Fruit fly (Drosophila melanogaster): ENCODE results near the gene obst-H.
A peak's percentile ranks its signal among the peaks of the same experiment; 100 is the strongest.

The obst-H gene

dm6 chr3L:15532368-15533030 lies 3.5 kb upstream of the obst-H start (continued):
- TF ChIP-seq CG12104 (GFP tag; optimal IDR thresholded peaks at IDR 0.05) (peak; percentile 63), tio (GFP tag; optimal IDR thresholded peaks at IDR 0.05) (peak; percentile 46), ssp (GFP tag; IDR thresholded peaks at IDR 0.05) (no peak), PHDP (tag; optimal IDR thresholded peaks at IDR 0.05) (no peak), CG7556 (GFP tag; optimal IDR thresholded peaks at IDR 0.05) (peak; percentile 54), CG1792 (GFP tag; optimal IDR thresholded peaks at IDR 0.05) (peak; percentile 5), kni (GFP tag; optimal IDR thresholded peaks at IDR 0.05) (peak; percentile 27), CG4360 (GFP tag; IDR thresholded peaks at IDR 0.05) (no peak), CG4404 (GFP tag; IDR thresholded peaks at IDR 0.05) (peak; percentile 24; the same call in 1 of the 2 replicates), ind (GFP tag; optimal IDR thresholded peaks at IDR 0.05) (peak; percentile 52), CG5180 (GFP tag; optimal IDR thresholded peaks at IDR 0.05) (peak; percentile 45), lov (optimal IDR thresholded peaks at IDR 0.05) (no peak), lov (GFP tag; IDR thresholded peaks at IDR 0.05) (0 out of 3 replicates have a peak, but pooled peaks have one; percentile 27), gsb-n (tag; optimal IDR thresholded peaks at IDR 0.05) (peak; percentile 73), Hr51 (GFP tag; optimal IDR thresholded peaks at IDR 0.05) (no peak), CG6175 (GFP tag; IDR thresholded peaks at IDR 0.05) (0 out of 3 replicates have a peak, but pooled peaks have one; percentile 56), CG18599 (GFP tag; optimal IDR thresholded peaks at IDR 0.05) (peak; percentile 53), fd3F (GFP tag; optimal IDR thresholded peaks at IDR 0.05) (no peak), Aef1 (GFP tag; IDR thresholded peaks at IDR 0.05) (0 out of 3 replicates have a peak, but pooled peaks have one; percentile 29), CG18476 (GFP tag; optimal IDR thresholded peaks at IDR 0.05) (peak; percentile 23), nmo (GFP tag; optimal IDR thresholded peaks at IDR 0.05) (peak; percentile 16), tna (GFP tag; IDR thresholded peaks at IDR 0.05; ENCODE audit: partially characterized antibody) (no peak), chinmo (GFP tag; IDR thresholded peaks at IDR 0.05; ENCODE audit: partially characterized antibody) (peak; percentile 86; the same call in 2 of the 4 replicates), CG15696 (tag; optimal IDR thresholded peaks at IDR 0.05) (no peak), Hr78 (GFP tag; optimal IDR thresholded peaks at IDR 0.05) (peak in 1 of 2 experiments; percentile 29), Rx (GFP tag; IDR thresholded peaks at IDR 0.05) (peak; percentile 46), CG2678 (tag; optimal IDR thresholded peaks at IDR 0.05) (peak; percentile 67), CG9817 (tag; optimal IDR thresholded peaks at IDR 0.05) (peak; percentile 20), sens (GFP tag) (peak; percentile 84), Bgb (GFP tag; IDR thresholded peaks at IDR 0.05; ENCODE audit: partially characterized antibody) (peak; percentile 32; the same call in 1 of the 2 replicates), CG9932 (GFP tag; IDR thresholded peaks at IDR 0.05) (peak; percentile 55), CG7786 (GFP tag; optimal IDR thresholded peaks at IDR 0.05) (peak; percentile 15), CG4820 (GFP tag; optimal IDR thresholded peaks at IDR 0.05) (peak; percentile 44), Chrac-16 (GFP tag; optimal IDR thresholded peaks at IDR 0.05) (peak; percentile 1), CG14050 (GFP tag; IDR thresholded peaks at IDR 0.05) (peak; percentile 9; the same call in 1 of the 3 replicates), Adf1 (GFP tag; IDR thresholded peaks at IDR 0.05) (peak; percentile 76), Med (GFP tag) (peak; percentile 60), CG8765 (GFP tag; IDR thresholded peaks at IDR 0.05) (peak; percentile 35; the same call in 1 of the 2 replicates), CG3995 (GFP tag; optimal IDR thresholded peaks at IDR 0.05) (no peak), CG7745 (tag; optimal IDR thresholded peaks at IDR 0.05) (no peak), wor (GFP tag; IDR thresholded peaks at IDR 0.05) (peak; percentile 32; the same call in 1 of the 2 replicates), sug (tag; optimal IDR thresholded peaks at IDR 0.05) (peak; percentile 14), CG10959 (GFP tag; IDR thresholded peaks at IDR 0.05) (peak; percentile 24; the same call in 1 of the 2 replicates), CG17829 (tag; optimal IDR thresholded peaks at IDR 0.05) (peak; percentile 14), sim (GFP tag; IDR thresholded peaks at IDR 0.05) (peak; percentile 29; the same call in 1 of the 2 replicates), Eip74EF (GFP tag; optimal IDR thresholded peaks at IDR 0.05) (no peak), oc (tag; optimal IDR thresholded peaks at IDR 0.05) (peak; percentile 16), en (GFP tag; optimal IDR thresholded peaks at IDR 0.05) (no peak)

Data from whole organism, embryonic.